Worm (Caenorhabditis elegans) whole organism, L4 larva: Measurements from ENCODE around the gene Y57A10A.4.

Experiments used
- F10B5.3 ChIP-seq: sonication (generic microtip); optimal IDR thresholded peaks from 2 replicates; lab custom pipeline; 2016; ENCODE audit warnings: mild to moderate bottlenecking, missing genetic modification characterization, missing compliant biosample characterization
- ZK337.2 ChIP-seq: fragments of 200-800 bp; sonication (Bioruptor generic); IDR thresholded peaks from 2 replicates; pipeline ENCODE4 v1.3.6; 2022; ENCODE audit warnings: missing genetic modification reagents, missing genetic modification characterization, missing compliant biosample characterization
- ama-1 ChIP-seq: fragments of 150-350 bp; optimal IDR thresholded peaks from 2 replicates; lab custom pipeline; 2014; ENCODE audit warnings: inconsistent platforms, mixed read lengths
- cey-2 ChIP-seq: sonication (generic microtip); optimal IDR thresholded peaks from 3 replicates; lab custom pipeline; 2017; ENCODE audit warnings: missing genetic modification characterization, mild to moderate bottlenecking, missing compliant biosample characterization, antibody characterized with exemption, borderline replicate concordance; ENCODE audit not compliant: insufficient read depth
- lin-39 ChIP-seq: fragments of 150-350 bp; optimal IDR thresholded peaks from 2 replicates; lab custom pipeline; 2014; ENCODE audit warnings: missing biosample characterization, missing genetic modification reagents, missing genetic modification characterization
- mdl-1 ChIP-seq, 2 experiments: fragments of 150-350 bp in 1 of 2; sonication (generic microtip) in 1 of 2; optimal IDR thresholded peaks; 2 replicates each; lab custom pipeline; 2014 to 2017; ENCODE audit warnings: missing biosample characterization in 2 of 2, missing genetic modification characterization in 2 of 2
- nhr-237 ChIP-seq: sonication (generic microtip); optimal IDR thresholded peaks from 2 replicates; lab custom pipeline; 2017; ENCODE audit warnings: missing biosample characterization, missing genetic modification characterization
- nhr-6 ChIP-seq: fragments of 150-350 bp; optimal IDR thresholded peaks from 2 replicates; lab custom pipeline; 2014; ENCODE audit warnings: missing biosample characterization, missing genetic modification characterization
- nhr-76 ChIP-seq: fragments of 150-350 bp; optimal IDR thresholded peaks from 2 replicates; lab custom pipeline; 2014; ENCODE audit warnings: missing biosample characterization, missing genetic modification characterization
- pha-4 ChIP-seq, 2 experiments: fragments of 150-350 bp in 1 of 2; fragments of 200-800 bp in 1 of 2; sonication (Bioruptor generic) in 1 of 2; IDR thresholded peaks in 1 of 2; optimal IDR thresholded peaks in 1 of 2; 2 replicates each; pipeline versions ENCODE4 v1.3.6 to Lab custom; 2014 to 2022; ENCODE audit warnings: missing genetic modification characterization in 2 of 2, missing genetic modification reagents in 2 of 2, missing biosample characterization in 1 of 2, missing compliant biosample characterization in 1 of 2
- unc-62 ChIP-seq, 3 experiments: fragments of 150-350 bp in 1 of 3; sonication (generic microtip); optimal IDR thresholded peaks in 2 of 3; peaks in 1 of 3; 1 replicate in 1 of 3; 2 replicates in 2 of 3; lab custom pipeline; 2014 to 2017; ENCODE audit warnings: missing biosample characterization in 3 of 3, missing genetic modification characterization in 3 of 3, missing genetic modification reagents in 3 of 3, missing genotype in 1 of 3
- zag-1 ChIP-seq: fragments of 150-350 bp; optimal IDR thresholded peaks from 2 replicates; lab custom pipeline; 2014; ENCODE audit warnings: missing biosample characterization, missing genetic modification characterization

DNA sequence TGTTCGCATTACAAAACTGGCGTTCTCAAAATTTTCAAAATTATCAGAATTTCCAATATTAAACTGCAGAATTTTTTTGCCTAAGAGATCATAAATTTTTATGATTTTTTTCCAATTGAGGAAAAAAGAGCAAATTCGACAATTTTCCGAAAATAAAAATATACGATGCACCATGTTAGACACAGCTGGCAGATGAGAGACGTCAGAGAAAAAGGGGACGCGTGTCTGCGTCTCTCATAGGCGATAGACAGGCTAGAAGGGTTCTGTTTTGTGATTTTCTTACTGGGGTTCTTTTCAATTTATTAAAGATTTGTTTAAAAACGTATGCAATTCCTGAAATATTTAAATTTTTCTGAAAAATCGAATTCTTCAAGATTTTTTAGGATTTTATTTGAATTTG is 11.3 kb downstream of the Y57A10A.4 start:
- TF ChIP-seq nhr-237 (tag; lab: Kevin White, UChicago) (no peak), mdl-1 (tag; optimal IDR thresholded peaks at IDR 0.05; lab: Kevin White, UChicago) (no peak), cey-2 (tag; lab: Kevin White, UChicago) (no peak), lin-39 (tag; lab: Kevin White, UChicago) (no peak), nhr-76 (tag; lab: Kevin White, UChicago) (no peak), pha-4 (GFP tag; IDR thresholded peaks at IDR 0.05; lab: Robert Waterston, UW) (no peak), pha-4 (tag; optimal IDR thresholded peaks at IDR 0.05; lab: Kevin White, UChicago) (no peak), ama-1 (lab: Kevin White, UChicago) (no peak), nhr-6 (tag; lab: Kevin White, UChicago) (no peak), zag-1 (tag; lab: Kevin White, UChicago) (no peak), unc-62 (GFP tag; optimal IDR thresholded peaks at IDR 0.05 in 1 of 2; lab: Kevin White, UChicago) (no peak), unc-62 (tag; optimal IDR thresholded peaks at IDR 0.05; lab: Kevin White, UChicago) (no peak), ZK337.2 (GFP tag; lab: Robert Waterston, UW) (no peak), F10B5.3 (no peak)
